Fruit fly (Drosophila melanogaster): ENCODE data around the gene Or35a.
"Not testable (repeated sequence)": the region's sequence is repeated elsewhere in the genome, so short reads cannot be mapped to it uniquely, and the experiment has no call there.

Gene Or35a

dm6 chr2L:15623458-15623857, at the start of gene Or35a:
Or35a (minus strand) TSS chr2L:15623558.
- TF ChIP-seq CG7368 (GFP tag; optimal IDR thresholded peaks at IDR 0.05) (no peak), fkh (GFP tag; optimal IDR thresholded peaks at IDR 0.05) (no peak), achi (GFP tag; optimal IDR thresholded peaks at IDR 0.05) (no peak), CG3032 (tag; optimal IDR thresholded peaks at IDR 0.05) (no peak), Eip93F (GFP tag; optimal IDR thresholded peaks at IDR 0.05) (no peak)

dm6 chr2L:15669874-15670273, 46.5 kb upstream of the Or35a start, which contains the start of gene CG18478:
CG18478 (plus strand) TSS chr2L:15670174.
- TF ChIP-seq CG10631 (GFP tag; optimal IDR thresholded peaks at IDR 0.05); Smox (GFP tag; optimal IDR thresholded peaks at IDR 0.05); dsx (GFP tag; optimal IDR thresholded peaks at IDR 0.05; ENCODE audit: poor library complexity, severe bottlenecking): not testable (repeated sequence)

- TF ChIP-seq CG8119 (GFP tag; IDR thresholded peaks at IDR 0.05); CG10631 (GFP tag; optimal IDR thresholded peaks at IDR 0.05); Met (GFP tag; optimal IDR thresholded peaks at IDR 0.05): not testable (repeated sequence)
These were observed 37.4 kb upstream of the Or35a start, which contains the start of gene CG18477 for dm6 chr2L:15660741-15661140. CG18477 (plus strand) TSS chr2L:15661041.

dm6 chr2L:15659374-15659773, 36.0 kb upstream of the Or35a start, which contains the start of gene CG44141:
CG44141 (minus strand) TSS chr2L:15659474.
- not testable (repeated sequence) for TF ChIP-seq spab (GFP tag; optimal IDR thresholded peaks at IDR 0.05); CG6163 (GFP tag; IDR thresholded peaks at IDR 0.05); Hr4 (GFP tag; optimal IDR thresholded peaks at IDR 0.05)

dm6 chr2L:15643791-15644190, 20.4 kb upstream of the Or35a start:
- TF ChIP-seq Gug (GFP tag; IDR thresholded peaks at IDR 0.05) (no peak), CG6163 (GFP tag; IDR thresholded peaks at IDR 0.05) (no peak), CG8632 (GFP tag; optimal IDR thresholded peaks at IDR 0.05) (no peak), spab (GFP tag; optimal IDR thresholded peaks at IDR 0.05) (no peak), achi (GFP tag; optimal IDR thresholded peaks at IDR 0.05) (peak; percentile 0), Smox (GFP tag; optimal IDR thresholded peaks at IDR 0.05) (no peak), lz (GFP tag; optimal IDR thresholded peaks at IDR 0.05) (peak; percentile 39), ss (GFP tag; optimal IDR thresholded peaks at IDR 0.05) (no peak), Ets96B (tag; optimal IDR thresholded peaks at IDR 0.05) (no peak), CG6276 (GFP tag; optimal IDR thresholded peaks at IDR 0.05) (no peak), CG32006 (GFP tag; optimal IDR thresholded peaks at IDR 0.05) (no peak), dsx (GFP tag; optimal IDR thresholded peaks at IDR 0.05; ENCODE audit: poor library complexity, severe bottlenecking) (no peak), CG10669 (GFP tag; optimal IDR thresholded peaks at IDR 0.05) (no peak), vri (GFP tag; optimal IDR thresholded peaks at IDR 0.05) (no peak), Eip78C (GFP tag) (no peak), Sox15 (GFP tag; optimal IDR thresholded peaks at IDR 0.05) (no peak), fkh (GFP tag; optimal IDR thresholded peaks at IDR 0.05) (no peak), CG8119 (GFP tag; IDR thresholded peaks at IDR 0.05) (no peak), CG7368 (GFP tag; optimal IDR thresholded peaks at IDR 0.05) (no peak), Sox14 (GFP tag; optimal IDR thresholded peaks at IDR 0.05) (no peak), Eip75B (GFP tag; optimal IDR thresholded peaks at IDR 0.05) (no peak), Lpt (GFP tag; optimal IDR thresholded peaks at IDR 0.05) (no peak), Eip93F (GFP tag; optimal IDR thresholded peaks at IDR 0.05) (no peak), esn (GFP tag; optimal IDR thresholded peaks at IDR 0.05) (no peak), CG11294 (GFP tag; IDR thresholded peaks at IDR 0.05) (no peak), CG10631 (GFP tag; optimal IDR thresholded peaks at IDR 0.05) (no peak), svp (GFP tag) (peak; percentile 34), CG15336 (GFP tag; IDR thresholded peaks at IDR 0.05) (no peak), fd59A (GFP tag; optimal IDR thresholded peaks at IDR 0.05) (no peak), Met (GFP tag; optimal IDR thresholded peaks at IDR 0.05) (peak; percentile 6), topi (GFP tag; optimal IDR thresholded peaks at IDR 0.05) (no peak), CG8319 (GFP tag; optimal IDR thresholded peaks at IDR 0.05) (no peak), salr (GFP tag; optimal IDR thresholded peaks at IDR 0.05) (no peak), Sox102F (GFP tag; optimal IDR thresholded peaks at IDR 0.05) (no peak), Blimp-1 (GFP tag; optimal IDR thresholded peaks at IDR 0.05) (no peak), OdsH (GFP tag; optimal IDR thresholded peaks at IDR 0.05) (no peak), CG31627 (GFP tag; optimal IDR thresholded peaks at IDR 0.05) (peak; percentile 37), CG3919 (GFP tag; optimal IDR thresholded peaks at IDR 0.05) (no peak), CG4318 (GFP tag; optimal IDR thresholded peaks at IDR 0.05) (no peak), Ets21C (GFP tag; optimal IDR thresholded peaks at IDR 0.05) (no peak)
